Worm (Caenorhabditis elegans): ENCODE data around the gene acbp-7.
A peak's percentile ranks its signal among the peaks of the same experiment; 100 is the strongest.

The acbp-7 gene

ce11 chrIII:4850139-4850538 lies 12.6 kb downstream of the acbp-7 start, which contains the start of gene F26A1.1:
Gene F26A1.1, plus strand, starts transcription at chrIII:4850507.
- TF ChIP-seq zag-1 (tag; optimal IDR thresholded peaks at IDR 0.05), result no peak
- TF ChIP-seq tbx-2 (tag; optimal IDR thresholded peaks at IDR 0.05), result no peak
- no peak for TF ChIP-seq nhr-25 (tag; optimal IDR thresholded peaks at IDR 0.05)
- TF ChIP-seq pha-4 (tag; optimal IDR thresholded peaks at IDR 0.05), result peak; percentile 71
- peak; percentile 45 for TF ChIP-seq skn-1 (tag; optimal IDR thresholded peaks at IDR 0.05)
- peak; percentile 24 for TF ChIP-seq lin-15B (tag; optimal IDR thresholded peaks at IDR 0.05)
- TF ChIP-seq nfya-1 (tag; optimal IDR thresholded peaks at IDR 0.05; ENCODE audit: insufficient read depth), result peak; percentile 31
- no peak for TF ChIP-seq eor-1 (tag; optimal IDR thresholded peaks at IDR 0.05)

DNA sequence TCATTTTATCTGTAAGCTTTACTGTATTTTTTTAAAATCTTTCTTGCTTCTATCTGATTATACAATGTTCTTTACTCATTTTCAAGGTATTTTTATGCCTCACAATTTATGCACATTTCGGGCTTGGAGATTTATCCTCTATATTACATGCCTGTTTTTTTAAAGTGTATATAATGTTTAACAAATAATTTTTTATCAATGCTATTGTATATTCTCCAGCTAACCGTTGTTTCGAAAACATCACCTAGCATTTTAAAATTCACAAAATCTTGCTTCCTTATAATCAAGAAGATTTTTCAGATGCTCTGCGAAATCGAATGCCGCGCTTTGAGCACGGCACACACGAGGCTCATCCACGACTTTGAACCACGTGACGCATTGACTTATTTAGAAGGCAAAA lies 14.5 kb downstream of the acbp-7 start, which contains the start of gene ced-4:
Gene ced-4 (plus strand): TSS at position 301 of the 400 bp plus-strand sequence.
- TF ChIP-seq nhr-25 (tag; optimal IDR thresholded peaks at IDR 0.05), result no peak
- no peak for TF ChIP-seq elt-2 (tag; optimal IDR thresholded peaks at IDR 0.05)
- TF ChIP-seq snpc-4 (tag; optimal IDR thresholded peaks at IDR 0.05), result no peak
- TF ChIP-seq nhr-67 (tag; optimal IDR thresholded peaks at IDR 0.05), result no peak
- no peak for TF ChIP-seq nfya-1 (tag; optimal IDR thresholded peaks at IDR 0.05; ENCODE audit: insufficient read depth)
- no peak for TF ChIP-seq nhr-43 (tag; optimal IDR thresholded peaks at IDR 0.05; ENCODE audit: poor library complexity, severe bottlenecking)
- TF ChIP-seq lin-15B (tag; optimal IDR thresholded peaks at IDR 0.05), result no peak
- no peak for TF ChIP-seq ZK546.5 (tag; optimal IDR thresholded peaks at IDR 0.05)

ce11 chrIII:4854918-4855317 lies 17.4 kb downstream of the acbp-7 start, which contains the start of gene C35D10.8:
Gene C35D10.8, plus strand, starts transcription at chrIII:4855218.
- TF ChIP-seq mdl-1 (tag; optimal IDR thresholded peaks at IDR 0.05) (no peak), ZK546.5 (tag; optimal IDR thresholded peaks at IDR 0.05) (no peak), ztf-11 (tag; optimal IDR thresholded peaks at IDR 0.05) (no peak)

DNA sequence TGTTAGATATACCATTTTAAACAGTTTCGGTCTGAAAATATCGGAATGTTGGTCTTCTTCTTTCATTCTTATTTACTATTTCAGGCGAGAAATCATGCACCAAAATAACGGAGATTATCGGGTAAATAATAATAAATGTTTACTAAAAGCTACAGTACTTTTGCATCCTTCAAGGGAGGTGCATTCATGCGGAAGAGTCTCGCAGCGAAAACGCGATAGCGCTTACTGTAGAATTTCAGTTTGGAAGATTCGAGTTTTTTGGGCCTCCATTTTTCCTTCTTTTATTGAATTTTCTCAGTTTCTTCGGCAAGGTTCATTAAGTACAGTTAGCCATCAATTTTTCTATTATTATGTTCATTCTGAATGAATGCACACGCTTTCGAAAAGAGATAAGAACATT lies 18.6 kb downstream of the acbp-7 start, which contains the start of gene C35D10.7:
Gene C35D10.7 (plus strand): TSS at position 85 of the 400 bp plus-strand sequence.
- TF ChIP-seq ceh-16 (tag; optimal IDR thresholded peaks at IDR 0.05), result no peak

DNA sequence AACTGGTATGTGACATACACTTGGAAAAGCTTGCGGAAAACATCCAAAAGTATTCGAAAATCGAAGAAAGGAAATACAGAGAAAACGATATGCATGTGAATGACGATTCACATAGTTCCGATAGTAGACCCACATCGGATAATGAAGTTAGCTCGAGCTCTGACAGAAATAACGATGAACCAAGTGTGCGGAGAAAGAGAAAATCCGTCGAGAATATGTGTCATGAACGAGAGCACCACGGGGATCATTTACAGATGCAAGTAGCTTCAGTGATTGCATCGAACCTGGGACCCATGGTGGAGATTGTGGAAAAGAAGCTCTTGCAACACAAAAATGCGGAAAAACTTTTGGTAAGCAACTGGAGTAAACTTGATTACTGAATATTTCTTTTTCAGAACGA lies 19.5 kb downstream of the acbp-7 start:
- TF ChIP-seq sea-2 (GFP tag; optimal IDR thresholded peaks at IDR 0.05) (no peak), eor-1 (tag; optimal IDR thresholded peaks at IDR 0.05) (no peak), lin-15B (tag; optimal IDR thresholded peaks at IDR 0.05) (no peak), R02D3.7 (tag; optimal IDR thresholded peaks at IDR 0.05) (no peak), ama-1 (optimal IDR thresholded peaks at IDR 0.05) (no peak), jun-1 (tag; optimal IDR thresholded peaks at IDR 0.05) (no peak), daf-12 (tag; optimal IDR thresholded peaks at IDR 0.05) (no peak), aly-2 (tag; optimal IDR thresholded peaks at IDR 0.05) (no peak)

ce11 chrIII:4859039-4859438 lies 21.5 kb downstream of the acbp-7 start, which contains the start of gene C35D10.6:
Gene C35D10.6, plus strand, starts transcription at chrIII:4859339.
- TF ChIP-seq elt-1 (tag; optimal IDR thresholded peaks at IDR 0.05) (no peak), jun-1 (tag; optimal IDR thresholded peaks at IDR 0.05) (no peak), elt-3 (tag; optimal IDR thresholded peaks at IDR 0.05) (no peak), nhr-25 (tag; optimal IDR thresholded peaks at IDR 0.05) (no peak), egl-5 (tag; optimal IDR thresholded peaks at IDR 0.05) (no peak), nhr-11 (tag; optimal IDR thresholded peaks at IDR 0.05) (no peak), unc-62 (GFP tag; optimal IDR thresholded peaks at IDR 0.05) (no peak), pqm-1 (tag; optimal IDR thresholded peaks at IDR 0.05) (no peak), nhr-43 (tag; optimal IDR thresholded peaks at IDR 0.05; ENCODE audit: poor library complexity, severe bottlenecking) (no peak), ztf-11 (tag; optimal IDR thresholded peaks at IDR 0.05) (no peak), elt-2 (tag; optimal IDR thresholded peaks at IDR 0.05) (no peak), daf-12 (tag; optimal IDR thresholded peaks at IDR 0.05) (no peak), sea-2 (GFP tag; optimal IDR thresholded peaks at IDR 0.05) (no peak), hmg-11 (tag; optimal IDR thresholded peaks at IDR 0.05) (no peak), nhr-67 (tag; optimal IDR thresholded peaks at IDR 0.05) (no peak)
